Fruit fly (Drosophila melanogaster): ENCODE data around the gene CG12170.

The CG12170 gene

DNA sequence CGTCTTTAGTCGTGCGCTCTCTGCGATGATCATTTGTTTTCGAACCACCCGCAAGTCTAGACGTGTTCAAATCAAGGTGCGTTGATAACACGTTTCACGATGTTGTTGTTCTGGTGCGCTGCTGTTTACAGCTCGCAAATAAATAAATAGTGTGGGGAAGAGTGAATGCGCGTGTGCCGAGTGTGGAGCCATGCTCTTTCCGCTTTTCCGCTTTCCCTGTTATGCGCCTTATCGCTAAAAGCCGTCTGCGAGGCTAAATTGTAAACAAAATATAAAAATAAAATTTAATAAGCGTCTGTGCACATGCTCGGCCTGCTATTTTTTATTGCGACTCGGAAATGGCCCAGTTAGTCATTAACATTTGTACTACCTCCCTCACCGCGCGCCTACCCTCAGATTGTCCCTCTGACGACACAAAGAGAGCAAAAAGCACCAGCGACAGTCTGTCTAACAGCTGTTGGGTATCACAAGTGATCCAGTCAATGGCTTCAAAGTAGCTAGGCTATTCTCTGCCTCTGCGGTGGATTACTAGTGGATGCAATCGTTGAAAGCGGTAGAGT, 35.7 kb downstream of the CG12170 start (continued):
- no peak for TF ChIP-seq Doc2 (GFP tag; IDR thresholded peaks at IDR 0.05)
- no peak for TF ChIP-seq jumu (GFP tag; optimal IDR thresholded peaks at IDR 0.05)
- TF ChIP-seq salm (tag; optimal IDR thresholded peaks at IDR 0.05) = peak; percentile 89
- peak; percentile 38; the same call in 1 of the 2 replicates for TF ChIP-seq Drgx (GFP tag; IDR thresholded peaks at IDR 0.05)
- peak; percentile 67 for TF ChIP-seq CG2116 (GFP tag; optimal IDR thresholded peaks at IDR 0.05)
- TF ChIP-seq CG6689 (GFP tag; IDR thresholded peaks at IDR 0.05) = peak; percentile 50
- TF ChIP-seq ems (GFP tag; optimal IDR thresholded peaks at IDR 0.05) = peak; percentile 56
- TF ChIP-seq D (optimal IDR thresholded peaks at IDR 0.05) = no peak
- peak; percentile 74 for TF ChIP-seq D (GFP tag; optimal IDR thresholded peaks at IDR 0.05)
- TF ChIP-seq CG6791 (GFP tag; IDR thresholded peaks at IDR 0.05; ENCODE audit: partially characterized antibody) = no peak
- TF ChIP-seq dimm (GFP tag; IDR thresholded peaks at IDR 0.05) = no peak
- peak; percentile 50 for TF ChIP-seq grau (tag; optimal IDR thresholded peaks at IDR 0.05)
- peak; percentile 34 for TF ChIP-seq tin (GFP tag; optimal IDR thresholded peaks at IDR 0.05)
- 0 out of 2 replicates have a peak, but pooled peaks have one; percentile 33 for TF ChIP-seq CG7372 (GFP tag; IDR thresholded peaks at IDR 0.05)
- TF ChIP-seq Dek (tag; optimal IDR thresholded peaks at IDR 0.05) = peak; percentile 57
- no peak for TF ChIP-seq CG12155 (GFP tag; optimal IDR thresholded peaks at IDR 0.05)
- TF ChIP-seq slbo (GFP tag; IDR thresholded peaks at IDR 0.05) = 0 out of 2 replicates have a peak, but pooled peaks have one; percentile 18
- TF ChIP-seq Lhr (GFP tag; optimal IDR thresholded peaks at IDR 0.05) = peak; percentile 78
- peak; percentile 91 for TF ChIP-seq CG3407 (GFP tag; optimal IDR thresholded peaks at IDR 0.05)
- no peak for TF ChIP-seq Tbp (GFP tag; optimal IDR thresholded peaks at IDR 0.05)
- peak; percentile 94 for TF ChIP-seq Asciz (GFP tag; optimal IDR thresholded peaks at IDR 0.05)
- no peak for TF ChIP-seq wor (GFP tag; IDR thresholded peaks at IDR 0.05)
- no peak for TF ChIP-seq CG16813 (GFP tag; IDR thresholded peaks at IDR 0.05; ENCODE audit: partially characterized antibody)
- no peak for TF ChIP-seq Doc3 (GFP tag; IDR thresholded peaks at IDR 0.05; ENCODE audit: partially characterized antibody)
- TF ChIP-seq lbe (GFP tag; optimal IDR thresholded peaks at IDR 0.05) = peak; percentile 12
- peak; percentile 56 for TF ChIP-seq CG17186 (GFP tag; optimal IDR thresholded peaks at IDR 0.05)
- peak; percentile 85 for TF ChIP-seq HmgZ (tag; optimal IDR thresholded peaks at IDR 0.05)
- TF ChIP-seq chinmo (GFP tag; IDR thresholded peaks at IDR 0.05; ENCODE audit: partially characterized antibody) = peak; percentile 96
- TF ChIP-seq CG4282 (GFP tag; optimal IDR thresholded peaks at IDR 0.05) = no peak
- TF ChIP-seq CG12071 (GFP tag; optimal IDR thresholded peaks at IDR 0.05) = peak; percentile 94
- no peak for TF ChIP-seq toy (GFP tag; IDR thresholded peaks at IDR 0.05)
- peak; percentile 58 for TF ChIP-seq CG12942 (GFP tag; optimal IDR thresholded peaks at IDR 0.05)
- TF ChIP-seq Dad (GFP tag; optimal IDR thresholded peaks at IDR 0.05) = peak; percentile 54
- no peak for TF ChIP-seq Chrac-16 (GFP tag; optimal IDR thresholded peaks at IDR 0.05)
- TF ChIP-seq CG32767 (GFP tag; IDR thresholded peaks at IDR 0.05) = peak; percentile 48; the same call in 1 of the 2 replicates
- TF ChIP-seq CG10543 (GFP tag; optimal IDR thresholded peaks at IDR 0.05) = peak; percentile 97
- TF ChIP-seq disco-r (GFP tag; optimal IDR thresholded peaks at IDR 0.05) = peak; percentile 25
- peak; percentile 31 for TF ChIP-seq corto (GFP tag; optimal IDR thresholded peaks at IDR 0.05)
- TF ChIP-seq CrebB (tag; optimal IDR thresholded peaks at IDR 0.05) = peak; percentile 92
- peak; percentile 83 for TF ChIP-seq PHDP (tag; optimal IDR thresholded peaks at IDR 0.05)
- TF ChIP-seq CG30403 (GFP tag; optimal IDR thresholded peaks at IDR 0.05) = no peak
- TF ChIP-seq eyg (GFP tag; optimal IDR thresholded peaks at IDR 0.05) = peak; percentile 81
- peak; percentile 31; the same call in 1 of the 2 replicates for TF ChIP-seq Bgb (GFP tag; IDR thresholded peaks at IDR 0.05; ENCODE audit: partially characterized antibody)
- TF ChIP-seq pita (GFP tag; optimal IDR thresholded peaks at IDR 0.05) = no peak
- peak; percentile 97 for TF ChIP-seq kni (GFP tag; optimal IDR thresholded peaks at IDR 0.05)
- 0 out of 2 replicates have a peak, but pooled peaks have one; percentile 10 for TF ChIP-seq E2f1 (GFP tag; IDR thresholded peaks at IDR 0.05)
- peak; percentile 39; the same call in 1 of the 3 replicates for TF ChIP-seq Aef1 (GFP tag; IDR thresholded peaks at IDR 0.05)
- TF ChIP-seq CG15601 (tag; optimal IDR thresholded peaks at IDR 0.05) = peak; percentile 94
- TF ChIP-seq sob (GFP tag; IDR thresholded peaks at IDR 0.05) = peak; percentile 50; the same call in 1 of the 2 replicates
- TF ChIP-seq CG6683 (GFP tag; optimal IDR thresholded peaks at IDR 0.05) = peak; percentile 81
